Worm (Caenorhabditis elegans): ENCODE measurements around the gene F43C11.12.

F43C11.12 gene

DNA sequence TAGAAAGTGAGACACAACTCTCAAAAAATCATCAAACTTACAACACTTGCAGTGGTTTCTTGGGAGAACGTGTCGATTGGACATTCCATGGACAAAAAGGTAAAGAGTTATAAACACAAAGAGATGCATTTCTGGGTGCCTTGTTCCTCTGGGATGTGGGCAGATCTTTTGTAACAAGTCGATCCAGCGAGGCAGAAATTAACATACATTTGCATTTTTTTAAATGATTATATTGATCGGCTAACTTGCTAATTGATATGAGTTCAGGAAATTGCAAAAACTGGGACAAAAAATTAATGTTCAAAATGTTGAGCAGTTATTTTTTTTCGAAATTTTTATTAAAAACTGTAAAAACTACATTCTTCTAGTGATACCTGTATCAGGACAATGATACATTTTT, 11.2 kb upstream of the F43C11.12 start, which contains the start of gene F16G10.6:
Gene F16G10.6 (minus strand): TSS at position 101 of the 400 bp plus-strand sequence.
- TF ChIP-seq unc-62 (GFP tag; optimal IDR thresholded peaks at IDR 0.05), result no peak

- no peak for TF ChIP-seq unc-62 (GFP tag; optimal IDR thresholded peaks at IDR 0.05)
These were observed 8.4 kb upstream of the F43C11.12 start, which contains the start of gene F16G10.2 for ce11 chrII:2374973-2375372. F16G10.2 (plus strand) TSS chrII:2375273.

DNA sequence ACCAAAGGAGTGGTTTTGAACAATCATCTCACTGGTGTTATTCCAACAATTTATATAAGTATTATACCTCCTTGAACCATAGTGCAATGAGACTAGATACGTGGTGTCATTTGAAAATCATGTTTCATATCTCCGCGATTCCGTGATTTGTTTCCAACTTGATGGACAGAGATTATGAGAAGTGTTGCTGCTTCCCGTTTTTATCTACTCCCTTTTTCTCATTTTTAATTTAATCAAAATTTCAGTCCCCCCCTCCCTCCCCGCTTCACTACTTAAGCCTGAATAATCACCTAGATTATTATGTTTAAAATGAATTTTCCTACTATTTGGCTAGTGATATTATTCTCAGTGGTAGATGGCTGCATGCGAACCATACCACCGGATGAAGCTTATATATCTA, 5.6 kb upstream of the F43C11.12 start, which contains the start of gene F16G10.3:
Gene F16G10.3 (plus strand): TSS at position 301 of the 400 bp plus-strand sequence.
- no peak for TF ChIP-seq unc-62 (GFP tag; optimal IDR thresholded peaks at IDR 0.05)

DNA sequence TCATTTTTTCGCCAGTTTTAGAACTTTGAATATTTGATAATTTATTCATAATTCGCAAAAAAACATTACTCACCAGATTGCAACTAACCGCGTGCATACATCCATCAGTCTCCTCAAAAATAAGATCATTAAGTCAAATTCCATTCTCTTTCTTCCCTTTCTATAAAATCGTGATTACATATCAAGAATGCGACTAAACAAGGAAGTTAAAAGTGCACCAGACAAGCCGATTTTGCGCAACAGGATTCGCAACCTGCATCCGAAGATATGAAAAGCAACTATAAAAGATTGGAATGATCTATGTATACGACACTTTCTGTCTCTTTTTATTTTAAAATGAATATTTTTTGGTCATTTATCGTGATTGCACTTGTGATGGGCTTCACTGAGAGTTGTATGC, 2.4 kb upstream of the F43C11.12 start, which contains the start of gene hpo-25:
Gene hpo-25 (plus strand): TSS at position 301 of the 400 bp plus-strand sequence.
- TF ChIP-seq unc-62 (GFP tag; optimal IDR thresholded peaks at IDR 0.05), result no peak

DNA sequence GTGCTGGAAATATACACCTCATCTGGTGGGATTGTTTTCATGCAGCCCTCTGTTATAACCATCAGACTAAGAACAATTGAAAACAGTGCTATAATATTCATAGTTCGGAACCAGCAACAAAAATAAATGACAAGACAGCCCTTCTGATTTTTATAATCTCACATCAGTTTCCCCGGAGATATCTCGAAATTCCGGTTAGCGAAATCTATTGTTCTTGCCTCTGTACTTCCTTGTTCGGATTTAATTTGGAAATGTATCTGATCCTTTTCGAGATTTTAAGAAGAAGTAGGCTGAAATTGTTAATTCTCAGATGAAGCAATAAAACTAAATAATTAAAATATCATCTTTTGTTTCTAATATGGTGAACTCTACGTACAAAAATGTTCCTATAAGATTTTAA, 2.9 kb downstream of the F43C11.12 start, which contains the start of gene F43C11.11:
Gene F43C11.11 (minus strand): TSS at position 101 of the 400 bp plus-strand sequence.
- no peak for TF ChIP-seq unc-62 (GFP tag; optimal IDR thresholded peaks at IDR 0.05)

- TF ChIP-seq unc-62 (GFP tag; optimal IDR thresholded peaks at IDR 0.05), result no peak
These were observed 6.6 kb downstream of the F43C11.12 start, which contains the start of gene F43C11.16 for ce11 chrII:2359965-2360364. F43C11.16 (minus strand) TSS chrII:2360065.

DNA sequence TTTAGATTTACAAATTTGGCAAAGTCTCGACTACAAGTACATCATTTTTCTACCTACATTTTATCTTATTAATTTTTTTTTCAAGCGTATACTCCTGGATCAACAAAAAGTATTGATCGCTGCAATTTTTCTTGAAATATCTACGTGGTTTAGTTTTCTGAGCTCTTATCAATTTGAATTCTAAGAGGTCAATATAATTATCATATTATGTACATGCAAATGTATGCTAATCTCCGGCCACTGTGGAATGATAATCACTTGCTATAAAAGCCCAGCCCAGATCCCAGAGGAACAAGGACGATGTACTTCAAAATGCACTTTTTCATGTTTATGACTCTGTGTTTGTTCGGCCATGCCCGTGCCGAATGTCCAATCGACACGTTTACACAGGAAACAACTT, 9.7 kb downstream of the F43C11.12 start, which contains the start of gene F43C11.1:
Gene F43C11.1 (plus strand): TSS at position 301 of the 400 bp plus-strand sequence.
- TF ChIP-seq unc-62 (GFP tag; optimal IDR thresholded peaks at IDR 0.05), result no peak

DNA sequence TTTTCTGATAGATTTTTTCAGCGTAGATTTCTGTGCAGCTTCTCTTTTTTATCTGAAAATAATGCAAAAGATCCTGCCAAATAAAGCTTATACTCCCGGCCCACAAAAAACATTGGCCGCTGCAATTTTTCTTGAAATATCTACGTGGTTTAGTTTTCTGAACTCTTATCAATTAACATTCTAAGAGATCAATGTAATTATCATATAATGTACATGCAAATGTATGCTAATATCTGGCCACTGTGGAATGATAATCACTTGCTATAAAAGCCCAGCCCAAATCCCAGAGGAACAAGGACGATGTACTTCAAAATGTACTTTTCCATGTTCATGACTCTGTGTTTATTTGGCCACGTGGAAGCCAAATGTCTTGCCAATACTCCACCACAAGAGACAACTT, 12.0 kb downstream of the F43C11.12 start, which contains the start of gene F43C11.2:
Gene F43C11.2 (plus strand): TSS at position 301 of the 400 bp plus-strand sequence.
- TF ChIP-seq unc-62 (GFP tag; optimal IDR thresholded peaks at IDR 0.05), result no peak

DNA sequence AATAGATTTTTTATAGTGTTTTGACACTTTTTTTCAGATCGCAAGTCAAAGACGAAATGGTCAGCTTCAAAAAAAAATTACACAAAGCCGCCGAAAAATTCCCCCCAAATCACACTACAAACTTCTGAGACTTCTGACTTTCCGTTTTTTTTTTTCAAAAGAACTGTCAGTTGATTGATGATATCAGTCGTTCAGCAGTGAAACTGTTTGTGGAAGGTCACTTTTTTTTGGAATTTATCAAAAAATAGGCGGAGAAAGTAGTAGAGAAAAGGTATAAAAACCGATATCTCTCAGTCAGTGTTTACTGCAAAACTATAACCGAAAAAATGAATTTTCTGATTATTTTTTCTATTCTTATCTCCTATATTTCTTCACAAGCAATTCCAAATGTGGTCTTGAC, 13.5 kb downstream of the F43C11.12 start, which contains the start of gene F43C11.3:
Gene F43C11.3 (plus strand): TSS at position 301 of the 400 bp plus-strand sequence.
- no peak for TF ChIP-seq unc-62 (GFP tag; optimal IDR thresholded peaks at IDR 0.05)

DNA sequence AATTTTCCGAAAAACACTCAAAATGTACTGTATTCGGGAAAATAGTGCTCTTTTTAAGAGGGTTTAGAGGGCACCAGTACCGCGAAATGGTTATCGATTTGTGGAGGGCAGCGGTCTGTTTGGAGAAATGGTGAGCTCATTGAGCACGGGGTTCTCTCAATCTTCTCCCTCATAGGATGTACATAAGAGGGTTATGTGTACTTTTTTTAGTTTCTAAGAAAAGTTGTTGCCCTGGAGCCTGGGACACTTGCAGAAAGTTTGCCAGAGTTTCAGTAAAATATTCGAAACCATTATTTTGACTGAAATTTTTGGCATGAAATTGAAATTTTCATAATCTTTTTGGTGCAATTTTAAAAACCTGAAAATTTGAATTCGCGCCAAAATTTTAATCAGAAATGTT, 14.0 kb downstream of the F43C11.12 start, which contains the start of gene F43C11.10:
Gene F43C11.10 (minus strand): TSS at position 101 of the 400 bp plus-strand sequence.
- no peak for TF ChIP-seq unc-62 (GFP tag; optimal IDR thresholded peaks at IDR 0.05)

ce11 chrII:2346672-2347071, 19.9 kb downstream of the F43C11.12 start, which contains the start of gene F43C11.4:
F43C11.4 (plus strand) TSS chrII:2346972.
- TF ChIP-seq unc-62 (GFP tag; optimal IDR thresholded peaks at IDR 0.05), result no peak

DNA sequence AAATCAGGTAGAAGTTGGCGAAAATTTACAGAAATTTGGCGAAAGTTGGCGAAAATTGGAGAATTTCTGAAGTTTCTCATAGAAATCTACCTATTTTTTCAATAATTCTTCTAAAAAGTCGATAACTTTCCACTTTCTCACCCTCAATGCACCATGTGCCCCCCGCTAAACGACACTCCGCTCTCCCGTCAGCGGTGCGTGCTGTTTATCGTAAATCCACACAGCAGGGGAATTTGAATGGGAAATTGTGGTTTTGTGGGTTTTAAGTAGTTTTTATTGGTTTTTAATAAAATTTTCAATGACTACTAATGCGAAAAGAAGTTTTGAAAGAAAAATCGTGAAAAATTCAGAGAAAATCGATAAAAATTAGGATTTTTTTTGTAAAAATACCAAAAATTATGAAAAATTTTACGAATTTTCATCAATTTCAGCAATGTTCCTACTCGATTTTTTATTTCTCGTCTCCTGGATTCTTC, 24.5 kb downstream of the F43C11.12 start, which contains the start of gene F43C11.6:
Gene F43C11.6 (plus strand): TSS at position 426 of the 476 bp plus-strand sequence.
- no peak for TF ChIP-seq unc-62 (GFP tag; optimal IDR thresholded peaks at IDR 0.05)

ce11 chrII:2341515-2341914, 25.0 kb downstream of the F43C11.12 start, which contains the start of gene enri-1:
enri-1 (minus strand) TSS chrII:2341615.
- no peak for TF ChIP-seq unc-62 (GFP tag; optimal IDR thresholded peaks at IDR 0.05)

- TF ChIP-seq unc-62 (GFP tag; optimal IDR thresholded peaks at IDR 0.05), result no peak
These were observed 25.5 kb downstream of the F43C11.12 start for ce11 chrII:2340974-2341373.

DNA sequence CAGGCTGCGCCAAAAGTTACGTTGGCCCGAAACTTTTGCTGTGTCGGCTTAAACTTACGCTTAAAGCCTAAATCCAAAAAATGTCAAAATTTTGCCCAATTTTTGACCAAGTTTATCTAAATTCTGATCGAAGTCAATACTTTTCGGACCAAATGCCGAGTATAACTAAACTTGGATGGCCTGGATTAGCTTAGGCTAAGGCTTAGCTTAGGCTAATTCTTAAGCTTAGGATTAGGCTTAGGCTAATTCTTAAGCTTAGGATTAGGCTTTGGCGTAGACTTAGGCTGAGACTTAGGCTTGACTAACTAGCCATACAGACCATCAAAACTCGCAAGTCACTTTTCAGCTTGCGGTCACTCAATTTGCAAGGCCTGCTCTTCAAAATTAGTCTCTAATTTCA, 30.3 kb downstream of the F43C11.12 start:
- no peak for TF ChIP-seq unc-62 (GFP tag; optimal IDR thresholded peaks at IDR 0.05)

DNA sequence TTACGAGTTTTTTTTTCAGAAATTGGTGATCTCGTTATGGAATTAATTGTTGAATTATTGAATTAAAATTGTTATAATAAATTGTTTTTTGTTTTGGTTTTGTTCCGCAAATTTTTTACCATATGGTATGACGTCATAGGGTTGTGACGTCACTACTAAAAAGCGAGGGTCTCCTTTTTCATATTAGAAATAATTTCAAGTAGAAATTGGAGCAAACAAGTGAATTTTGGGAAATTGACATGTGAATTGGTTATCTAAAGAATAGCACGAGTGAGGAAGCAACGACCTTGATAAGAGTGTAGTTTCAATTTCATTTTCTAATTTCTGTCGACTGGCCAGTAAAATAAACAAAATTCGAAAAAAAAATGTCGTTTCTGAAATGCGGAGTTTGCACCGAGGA, 31.0 kb downstream of the F43C11.12 start, which contains the start of gene F43C11.7:
Gene F43C11.7 (plus strand): TSS at position 326 of the 400 bp plus-strand sequence.
- TF ChIP-seq unc-62 (GFP tag; optimal IDR thresholded peaks at IDR 0.05), result no peak

- TF ChIP-seq unc-62 (GFP tag; optimal IDR thresholded peaks at IDR 0.05), result no peak
These were observed 34.3 kb downstream of the F43C11.12 start, which contains the start of gene F43C11.8 for ce11 chrII:2332220-2332619. F43C11.8 (plus strand) TSS chrII:2332520.

Measured in whole organism, dauer.